Worm (Caenorhabditis elegans) whole organism, midembryonic: ENCODE data around the gene elo-9.
"Not testable (repeated sequence)": the region's sequence is repeated elsewhere in the genome, so short reads cannot be mapped to it uniquely, and the experiment has no call there.

ENCODE experiments used
- T22C8.4 ChIP-seq: fragments of 200-800 bp; sonication (Bioruptor generic); IDR thresholded peaks from 2 replicates; pipeline ENCODE4 v1.3.6; 2022; ENCODE audit warnings: missing genetic modification characterization, missing compliant biosample characterization
- cog-1 ChIP-seq: sonication (generic microtip); optimal IDR thresholded peaks from 2 replicates; lab custom pipeline; 2016; ENCODE audit warnings: missing genetic modification characterization, missing compliant biosample characterization
- flt-1 ChIP-seq: fragments of 200-800 bp; sonication (Bioruptor generic); IDR thresholded peaks from 2 replicates; pipeline ENCODE4 v1.3.6; 2022; ENCODE audit warnings: missing genetic modification characterization, missing compliant biosample characterization
- klf-2 ChIP-seq: fragments of 200-800 bp; sonication (Bioruptor generic); conservative IDR thresholded peaks from 2 replicates; pipeline ENCODE4 v1.3.6; 2022; ENCODE audit warnings: missing genetic modification reagents, missing genetic modification characterization, missing compliant biosample characterization
- med-1 ChIP-seq: sonication (generic microtip); optimal IDR thresholded peaks from 2 replicates; lab custom pipeline; 2017; ENCODE audit warnings: missing genetic modification characterization, mild to moderate bottlenecking, missing compliant biosample characterization, antibody characterized with exemption, missing genetic modification reagents; ENCODE audit not compliant: insufficient read depth
- ref-1 ChIP-seq: fragments of 200-800 bp; sonication (Bioruptor generic); conservative IDR thresholded peaks from 2 replicates; pipeline ENCODE4 v1.3.6; 2022; ENCODE audit warnings: missing genetic modification reagents, missing genetic modification characterization, missing compliant biosample characterization
- tab-1 ChIP-seq: fragments of 200-800 bp; sonication (Bioruptor generic); IDR thresholded peaks from 2 replicates; pipeline ENCODE4 v1.3.6; 2022; ENCODE audit warnings: missing genetic modification characterization, missing compliant biosample characterization
- ztf-23 ChIP-seq: fragments of 200-800 bp; sonication (Bioruptor generic); IDR thresholded peaks from 2 replicates; pipeline ENCODE4 v1.3.6; 2022; ENCODE audit warnings: missing genetic modification reagents, missing genetic modification characterization, missing compliant biosample characterization
- ztf-29 ChIP-seq: fragments of 200-800 bp; sonication (Bioruptor generic); IDR thresholded peaks from 2 replicates; pipeline ENCODE4 v1.3.6; 2022; ENCODE audit warnings: missing genetic modification reagents, missing genetic modification characterization, missing compliant biosample characterization

The elo-9 gene

DNA sequence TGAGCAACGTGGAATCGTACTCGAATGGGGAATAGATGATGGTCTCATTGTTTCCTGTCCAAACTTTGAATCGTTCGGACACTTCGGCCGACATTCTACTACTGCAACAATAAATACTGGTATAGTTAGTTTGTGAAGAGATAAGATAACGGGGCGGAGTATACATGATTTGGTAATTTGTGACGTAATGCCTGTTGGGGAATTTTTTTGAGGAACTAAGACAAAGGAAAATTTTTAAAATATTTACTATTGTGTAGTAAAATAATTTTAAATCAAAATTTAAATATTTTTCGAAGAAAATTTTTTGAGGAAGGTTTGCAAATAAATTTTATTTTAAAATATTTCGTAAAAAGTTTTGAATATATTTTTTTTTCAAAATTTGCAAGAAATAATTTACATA lies at the start of gene elo-9:
elo-9 (minus strand) TSS at position 101 of the 400 bp plus-strand sequence.
- TF ChIP-seq med-1 (GFP tag; lab: Kevin White, UChicago) (no peak), cog-1 (no peak), ztf-29 (GFP tag; lab: Robert Waterston, UW) (no peak), klf-2 (GFP tag; lab: Robert Waterston, UW) (no peak), ref-1 (GFP tag; lab: Robert Waterston, UW) (no peak), ztf-23 (no peak), tab-1 (GFP tag; lab: Robert Waterston, UW) (no peak), T22C8.4 (no peak), flt-1 (GFP tag; lab: Robert Waterston, UW) (no peak)

DNA sequence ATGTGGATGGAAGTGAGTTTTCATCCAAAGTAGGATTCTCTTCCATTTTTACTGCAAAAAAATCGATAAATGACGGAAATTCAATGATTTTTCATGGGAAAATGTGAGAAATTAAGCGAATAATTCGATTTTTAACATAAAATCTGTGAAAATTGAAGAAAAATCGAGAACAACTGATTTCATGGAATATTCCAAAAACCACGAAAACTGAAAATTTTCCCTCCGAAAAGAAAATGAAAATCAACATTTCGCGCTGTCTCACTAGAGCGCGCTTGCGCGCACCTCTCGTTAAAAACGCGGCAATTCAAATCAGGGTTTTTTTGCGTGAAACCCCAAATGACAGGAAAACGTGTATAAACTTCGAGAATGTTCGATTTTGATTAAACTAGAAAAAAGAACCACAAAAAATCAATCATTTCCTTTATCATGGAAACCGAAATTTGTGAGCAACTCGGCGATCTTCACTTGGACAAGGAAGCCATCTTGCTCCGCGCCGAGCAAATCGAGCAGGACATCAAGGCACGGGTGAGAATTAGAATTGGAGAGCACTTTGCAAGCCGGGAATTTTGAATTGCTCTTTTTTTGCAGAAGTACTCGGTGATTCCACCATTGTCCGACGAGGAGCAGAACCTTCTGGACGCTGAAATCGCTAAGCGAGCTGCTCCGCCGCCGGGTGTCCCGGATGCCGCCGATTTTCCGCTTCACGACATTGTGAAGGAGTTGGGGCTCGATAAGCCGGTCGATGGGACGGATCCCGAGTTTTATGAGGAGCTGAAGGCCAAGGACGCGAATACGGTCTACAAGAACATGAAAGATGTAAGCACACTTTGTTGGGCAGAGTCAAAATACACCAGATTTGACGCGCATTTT lies 46.7 kb upstream of the elo-9 start, which contains the start of the genes Y53F4B.9 and Y53F4B.11:
Y53F4B.9 (minus strand) TSS at position 51 of the 870 bp plus-strand sequence.
Y53F4B.11 (plus strand) TSS at position 383 of the 870 bp plus-strand sequence.
- no peak for TF ChIP-seq ztf-23
- peak; percentile 4 for TF ChIP-seq cog-1

DNA sequence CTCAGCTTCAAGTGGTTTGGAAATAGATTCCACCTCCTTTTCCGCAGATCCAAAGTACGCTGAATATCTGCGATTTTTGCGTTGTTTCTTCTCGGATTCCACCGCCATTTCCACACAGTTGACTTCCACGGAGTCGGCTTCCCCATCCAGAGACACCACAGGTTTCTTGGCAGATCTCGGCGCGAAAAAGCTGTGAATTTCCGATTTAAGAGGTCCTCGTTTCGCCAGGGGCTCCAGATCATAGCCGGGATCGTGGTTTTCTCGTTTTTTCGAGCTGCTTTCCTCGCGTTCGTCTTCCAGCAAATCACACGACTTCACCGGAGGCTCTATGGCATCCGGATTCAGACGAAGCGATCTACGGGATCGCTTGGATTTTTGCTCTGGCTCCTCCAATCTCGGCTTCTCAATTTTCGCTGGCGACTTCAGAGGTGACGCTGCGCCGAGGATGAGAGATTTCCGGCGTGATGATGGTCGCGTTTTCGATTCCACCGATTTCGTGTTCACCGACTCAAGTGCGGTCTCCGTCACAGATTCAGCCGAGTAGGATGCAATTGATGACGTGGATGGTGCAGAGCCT lies 44.7 kb upstream of the elo-9 start:
- TF ChIP-seq klf-2 (GFP tag; lab: Robert Waterston, UW) (no peak), ztf-23 (no peak), flt-1 (GFP tag; lab: Robert Waterston, UW) (no peak)

DNA sequence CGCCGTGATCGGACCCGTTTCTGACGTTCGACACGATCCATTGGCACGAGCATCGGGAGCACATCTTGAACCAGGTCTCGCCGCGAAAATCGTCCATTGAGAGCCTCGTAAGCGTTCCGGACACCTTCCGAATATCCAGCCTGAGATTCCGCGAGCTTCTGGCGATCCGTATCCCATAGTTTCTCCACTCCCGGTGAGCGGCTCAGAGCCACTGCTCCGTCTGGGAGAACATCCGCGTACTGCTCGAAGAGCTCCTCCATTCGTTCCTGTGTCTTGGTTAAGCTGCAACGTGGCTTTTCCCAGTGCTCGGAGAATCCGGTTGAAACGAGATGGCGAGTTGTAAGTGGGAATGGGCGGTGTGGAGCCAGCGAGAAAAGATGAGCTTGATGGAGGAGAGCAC lies 41.2 kb upstream of the elo-9 start:
- TF ChIP-seq cog-1 (no peak), ztf-23 (no peak), tab-1 (GFP tag; lab: Robert Waterston, UW) (no peak), klf-2 (GFP tag; lab: Robert Waterston, UW) (no peak), flt-1 (GFP tag; lab: Robert Waterston, UW) (no peak), ztf-29 (GFP tag; lab: Robert Waterston, UW) (no peak), T22C8.4 (no peak)

DNA sequence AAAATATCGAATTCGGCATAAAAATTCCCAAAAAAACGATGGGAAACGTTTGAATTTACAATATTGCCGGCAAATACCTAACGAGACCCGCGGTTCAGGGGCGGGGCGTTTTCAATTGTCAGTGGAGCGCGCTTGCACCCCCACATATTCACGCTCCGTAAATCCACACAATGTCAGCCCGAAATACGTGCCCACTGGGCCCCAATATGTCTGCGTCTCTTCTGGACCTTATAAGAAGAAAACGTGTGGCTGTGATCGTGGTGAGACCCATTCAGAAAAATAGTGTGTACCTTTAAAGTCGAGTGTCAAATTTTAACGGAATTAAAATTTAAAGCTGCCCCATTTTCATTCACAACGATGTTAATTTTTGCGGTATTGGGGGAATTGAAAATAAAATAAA lies 40.6 kb upstream of the elo-9 start:
- TF ChIP-seq cog-1: no peak
- no peak for TF ChIP-seq flt-1 (GFP tag; lab: Robert Waterston, UW)
- TF ChIP-seq T22C8.4: no peak
- TF ChIP-seq ztf-29 (GFP tag; lab: Robert Waterston, UW): no peak
- no peak for TF ChIP-seq med-1 (GFP tag; lab: Kevin White, UChicago)
- TF ChIP-seq ref-1 (GFP tag; lab: Robert Waterston, UW): no peak
- TF ChIP-seq ztf-23: no peak
- no peak for TF ChIP-seq tab-1 (GFP tag; lab: Robert Waterston, UW)
- no peak for TF ChIP-seq klf-2 (GFP tag; lab: Robert Waterston, UW)

DNA sequence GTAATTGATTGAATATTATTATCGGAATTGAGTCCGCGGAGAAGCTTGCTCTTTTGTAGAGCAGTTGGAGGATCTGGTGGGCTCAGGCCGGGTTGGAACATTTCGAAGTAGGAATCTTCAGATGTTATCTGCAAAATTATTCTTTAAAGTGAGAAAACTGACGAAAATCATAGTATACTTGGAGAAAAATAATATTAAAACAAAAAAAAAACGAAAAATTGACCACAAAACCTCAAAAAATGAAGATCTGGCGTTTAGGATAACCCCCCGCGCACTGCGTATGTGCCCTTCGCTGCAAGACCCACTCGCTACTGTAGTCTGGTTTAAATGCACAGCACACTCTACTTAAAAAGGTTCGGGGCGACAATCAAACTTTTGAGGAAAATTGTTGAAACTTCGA lies 39.5 kb upstream of the elo-9 start, which contains the start of gene Y53F4B.10:
Y53F4B.10 (minus strand) TSS at position 101 of the 400 bp plus-strand sequence.
- TF ChIP-seq ztf-29 (GFP tag; lab: Robert Waterston, UW): no peak
- TF ChIP-seq T22C8.4: no peak
- no peak for TF ChIP-seq med-1 (GFP tag; lab: Kevin White, UChicago)
- TF ChIP-seq klf-2 (GFP tag; lab: Robert Waterston, UW): no peak
- TF ChIP-seq flt-1 (GFP tag; lab: Robert Waterston, UW): no peak
- no peak for TF ChIP-seq tab-1 (GFP tag; lab: Robert Waterston, UW)
- no peak for TF ChIP-seq cog-1
- TF ChIP-seq ref-1 (GFP tag; lab: Robert Waterston, UW): no peak
- no peak for TF ChIP-seq ztf-23

DNA sequence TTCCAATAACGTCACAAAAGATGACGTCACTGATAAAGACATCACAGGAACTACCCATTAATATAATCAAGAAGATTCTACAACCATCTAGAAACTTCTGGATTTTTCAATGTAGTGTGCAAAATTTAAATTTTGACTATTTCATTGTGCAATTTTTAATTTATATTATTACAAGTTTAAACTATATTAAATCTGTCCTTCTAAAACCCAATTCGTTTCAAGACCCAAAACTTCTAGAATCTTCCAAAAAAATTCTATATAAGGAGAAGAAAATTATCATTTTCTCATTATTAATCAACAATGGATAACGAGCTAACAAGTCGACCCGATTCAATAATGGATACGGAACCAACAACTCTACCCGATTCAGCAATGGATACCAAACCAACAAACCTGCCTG lies 28.7 kb upstream of the elo-9 start, which contains the start of gene Y53F4B.7:
Y53F4B.7 (plus strand) TSS at position 301 of the 400 bp plus-strand sequence.
- TF ChIP-seq cog-1; flt-1 (GFP tag; lab: Robert Waterston, UW); med-1 (GFP tag; lab: Kevin White, UChicago): not testable (repeated sequence)

DNA sequence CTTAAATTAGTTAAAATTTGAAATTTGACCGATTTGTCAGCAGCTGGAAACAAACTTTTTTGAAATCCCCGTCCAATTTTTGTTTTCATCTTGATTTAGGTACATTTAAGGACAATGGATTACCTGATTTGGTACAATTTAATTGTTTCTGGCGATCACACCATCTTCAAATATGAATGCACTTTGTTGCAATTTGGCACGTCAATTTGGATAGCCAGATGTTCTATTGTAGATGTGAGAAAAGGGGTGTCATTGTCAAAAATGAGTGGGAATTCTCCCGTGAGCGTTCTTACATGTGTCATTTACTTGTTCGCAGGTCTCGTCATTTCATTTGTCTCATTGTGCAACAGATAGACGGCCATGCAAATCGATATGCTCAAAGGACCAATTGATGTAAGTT lies 24.3 kb upstream of the elo-9 start, which contains the start of gene Y53F4B.43:
Y53F4B.43 (plus strand) TSS at position 301 of the 400 bp plus-strand sequence.
- not testable (repeated sequence) for TF ChIP-seq cog-1; T22C8.4; ref-1 (GFP tag; lab: Robert Waterston, UW)

DNA sequence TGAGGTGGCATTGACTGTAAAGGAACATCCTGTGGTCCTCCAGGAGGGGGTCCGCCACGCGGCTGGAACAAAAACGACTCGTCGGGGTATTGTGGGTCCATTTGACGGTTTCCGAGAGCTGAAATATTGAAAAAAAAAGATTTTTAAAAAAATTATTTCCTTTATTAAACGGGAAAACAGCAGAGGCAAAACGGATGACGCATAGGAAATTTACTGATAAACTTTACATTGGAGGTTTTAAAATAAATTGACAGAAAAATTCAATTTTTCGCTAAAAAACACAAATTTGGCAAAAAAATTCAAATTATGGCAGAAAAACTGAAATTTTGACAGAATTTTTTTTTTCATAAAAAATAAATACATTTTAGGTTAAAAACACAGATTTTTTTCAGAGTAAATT lies 20.0 kb upstream of the elo-9 start, which contains the start of gene Y53F4B.5:
Y53F4B.5 (minus strand) TSS at position 101 of the 400 bp plus-strand sequence.
- TF ChIP-seq med-1 (GFP tag; lab: Kevin White, UChicago) (no peak), ztf-29 (GFP tag; lab: Robert Waterston, UW) (no peak), klf-2 (GFP tag; lab: Robert Waterston, UW) (no peak), flt-1 (GFP tag; lab: Robert Waterston, UW) (no peak), cog-1 (no peak), T22C8.4 (no peak), tab-1 (GFP tag; lab: Robert Waterston, UW) (no peak), ztf-23 (no peak), ref-1 (GFP tag; lab: Robert Waterston, UW) (no peak)
